Worm (Caenorhabditis elegans) whole organism, L1 larva: Measurements from ENCODE around the gene D1086.19.
A peak's percentile ranks its signal among the peaks of the same experiment; 100 is the strongest.

Experiments used
- C16A3.4 ChIP-seq: fragments of 150-350 bp; optimal IDR thresholded peaks from 2 replicates; lab custom pipeline; 2014; ENCODE audit warnings: missing biosample characterization, missing genetic modification characterization
- F16B12.6 ChIP-seq: fragments of 150-350 bp; optimal IDR thresholded peaks from 2 replicates; lab custom pipeline; 2014; ENCODE audit warnings: missing biosample characterization, missing genetic modification characterization
- Y116A8C.19 ChIP-seq: sonication (generic microtip); optimal IDR thresholded peaks from 2 replicates; lab custom pipeline; 2016; ENCODE audit warnings: missing compliant biosample characterization, missing genetic modification characterization, borderline replicate concordance
- aha-1 ChIP-seq: fragments of 150-350 bp; optimal IDR thresholded peaks from 2 replicates; lab custom pipeline; 2014; ENCODE audit warnings: missing biosample characterization, missing genetic modification characterization
- alr-1 ChIP-seq: fragments of 200-800 bp; sonication (Bioruptor generic); optimal IDR thresholded peaks from 2 replicates; lab custom pipeline; 2018; ENCODE audit warnings: borderline replicate concordance, mild to moderate bottlenecking, missing genetic modification characterization, missing compliant biosample characterization
- aly-2 ChIP-seq: fragments of 150-350 bp; optimal IDR thresholded peaks from 2 replicates; lab custom pipeline; 2014; ENCODE audit warnings: missing biosample characterization, missing genetic modification characterization
- ama-1 ChIP-seq: fragments of 150-350 bp; optimal IDR thresholded peaks from 2 replicates; lab custom pipeline; 2014
- ceh-88 ChIP-seq: fragments of 200-800 bp; sonication (Bioruptor generic); IDR thresholded peaks from 2 replicates; pipeline ENCODE4 v1.3.6; 2022; ENCODE audit warnings: missing genetic modification characterization, missing compliant biosample characterization
- ceh-90 ChIP-seq: sonication (generic microtip); optimal IDR thresholded peaks from 2 replicates; lab custom pipeline; 2016; ENCODE audit warnings: missing genetic modification characterization, missing compliant biosample characterization
- ces-1 ChIP-seq: fragments of 150-350 bp; optimal IDR thresholded peaks from 2 replicates; lab custom pipeline; 2014; ENCODE audit warnings: missing biosample characterization, missing genetic modification reagents, missing genetic modification characterization
- dsc-1 ChIP-seq: sonication (generic microtip); optimal IDR thresholded peaks from 2 replicates; lab custom pipeline; 2016; ENCODE audit warnings: mild to moderate bottlenecking, missing genetic modification characterization, missing compliant biosample characterization
- efl-1 ChIP-seq, 4 experiments: fragments of 150-350 bp; optimal IDR thresholded peaks in 3 of 4; peaks in 1 of 4; 1 replicate in 1 of 4; 2 replicates in 3 of 4; lab custom pipeline; 2014; ENCODE audit warnings: missing biosample characterization in 2 of 4, missing genetic modification characterization in 2 of 4, missing genetic modification reagents in 2 of 4
- efl-3 ChIP-seq: fragments of 200-800 bp; sonication (Bioruptor generic); optimal IDR thresholded peaks from 2 replicates; lab custom pipeline; 2018; ENCODE audit warnings: mild to moderate bottlenecking, missing genetic modification characterization, missing compliant biosample characterization
- egl-27 ChIP-seq, 2 experiments: fragments of 150-350 bp in 1 of 2; sonication (generic microtip); optimal IDR thresholded peaks; 3 replicates each; lab custom pipeline; 2017 to 2018; ENCODE audit warnings: missing biosample characterization in 2 of 2, missing genetic modification characterization in 2 of 2, missing genetic modification reagents in 2 of 2
- elt-2 ChIP-seq: sonication (generic microtip); optimal IDR thresholded peaks from 2 replicates; lab custom pipeline; 2016; ENCODE audit warnings: missing genetic modification characterization, mild to moderate bottlenecking, inconsistent platforms, missing compliant biosample characterization, missing genetic modification reagents
- fkh-10 ChIP-seq: sonication (generic microtip); optimal IDR thresholded peaks from 2 replicates; lab custom pipeline; 2017; ENCODE audit warnings: missing biosample characterization, missing genetic modification reagents, missing genetic modification characterization
- fkh-4 ChIP-seq: sonication (generic microtip); optimal IDR thresholded peaks from 2 replicates; lab custom pipeline; 2016; ENCODE audit warnings: missing compliant biosample characterization, missing genetic modification characterization, borderline replicate concordance
- fkh-8 ChIP-seq: sonication (generic microtip); optimal IDR thresholded peaks from 2 replicates; lab custom pipeline; 2016; ENCODE audit warnings: mild to moderate bottlenecking, missing genetic modification characterization, missing compliant biosample characterization
- grh-1 ChIP-seq: fragments of 200-800 bp; sonication (Bioruptor generic); IDR thresholded peaks from 2 replicates; pipeline ENCODE4 v1.3.6; 2022; ENCODE audit warnings: missing genetic modification reagents, missing genetic modification characterization, missing compliant biosample characterization
- lin-13 ChIP-seq: fragments of 150-350 bp; optimal IDR thresholded peaks from 2 replicates; lab custom pipeline; 2014; ENCODE audit warnings: missing biosample characterization, missing genetic modification reagents, missing genetic modification characterization
- lin-14 ChIP-seq: fragments of 200-800 bp; sonication (Bioruptor generic); optimal IDR thresholded peaks from 2 replicates; lab custom pipeline; 2018; ENCODE audit warnings: mild to moderate bottlenecking, missing genetic modification characterization, moderate library complexity, missing compliant biosample characterization
- lin-35 ChIP-seq, 2 experiments: fragments of 150-350 bp; optimal IDR thresholded peaks; 2 replicates each; lab custom pipeline; 2014; ENCODE audit warnings: missing biosample characterization in 2 of 2, missing genetic modification characterization in 2 of 2, missing genetic modification reagents in 2 of 2
- lin-39 ChIP-seq: fragments of 150-350 bp; optimal IDR thresholded peaks from 2 replicates; lab custom pipeline; 2014; ENCODE audit warnings: missing biosample characterization, missing genetic modification reagents, missing genetic modification characterization
- mab-9 ChIP-seq: fragments of 200-800 bp; sonication (Bioruptor generic); IDR thresholded peaks from 2 replicates; pipeline ENCODE4 v1.3.6; 2022; ENCODE audit warnings: missing genetic modification reagents, missing genetic modification characterization, missing compliant biosample characterization
- mdl-1 ChIP-seq, 2 experiments: fragments of 150-350 bp; optimal IDR thresholded peaks; 2 replicates each; lab custom pipeline; 2014 to 2017; ENCODE audit warnings: missing biosample characterization in 2 of 2, missing genetic modification characterization in 2 of 2, inconsistent platforms in 1 of 2
- mep-1 ChIP-seq: fragments of 150-350 bp; optimal IDR thresholded peaks from 2 replicates; lab custom pipeline; 2014; ENCODE audit warnings: missing biosample characterization, missing genetic modification characterization
- nhr-11 ChIP-seq: fragments of 150-350 bp; optimal IDR thresholded peaks from 2 replicates; lab custom pipeline; 2014; ENCODE audit warnings: missing biosample characterization, missing genetic modification characterization
- nhr-12 ChIP-seq: sonication (generic microtip); optimal IDR thresholded peaks from 2 replicates; lab custom pipeline; 2017; ENCODE audit warnings: missing biosample characterization, missing genetic modification characterization
- nhr-19 ChIP-seq: fragments of 200-800 bp; sonication (Bioruptor generic); conservative IDR thresholded peaks from 2 replicates; pipeline ENCODE4 v1.3.6; 2022; ENCODE audit warnings: missing genetic modification characterization, missing compliant biosample characterization
- nhr-20 ChIP-seq: sonication (generic microtip); optimal IDR thresholded peaks from 2 replicates; lab custom pipeline; 2016; ENCODE audit warnings: mild to moderate bottlenecking, missing genetic modification characterization, missing compliant biosample characterization
- nhr-237 ChIP-seq: fragments of 150-350 bp; optimal IDR thresholded peaks from 2 replicates; lab custom pipeline; 2014; ENCODE audit warnings: missing biosample characterization, missing genetic modification characterization
- nhr-28 ChIP-seq: fragments of 150-350 bp; optimal IDR thresholded peaks from 2 replicates; lab custom pipeline; 2014; ENCODE audit warnings: missing biosample characterization, missing genetic modification characterization
- nhr-71 ChIP-seq: sonication (generic microtip); optimal IDR thresholded peaks from 2 replicates; lab custom pipeline; 2016; ENCODE audit warnings: mild to moderate bottlenecking, missing genetic modification characterization, moderate library complexity, missing compliant biosample characterization
- nhr-85 ChIP-seq: sonication (generic microtip); peaks from one replicate; lab custom pipeline; 2016; ENCODE audit warnings: missing genetic modification characterization, inconsistent platforms, missing compliant biosample characterization
- nhr-90 ChIP-seq: sonication (generic microtip); optimal IDR thresholded peaks from 2 replicates; lab custom pipeline; 2016; ENCODE audit warnings: mild to moderate bottlenecking, missing genetic modification characterization, missing compliant biosample characterization; ENCODE audit not compliant: poor library complexity
- pag-3 ChIP-seq: sonication (generic microtip); optimal IDR thresholded peaks from 2 replicates; lab custom pipeline; 2017; ENCODE audit warnings: missing genetic modification characterization, mild to moderate bottlenecking, missing compliant biosample characterization, antibody characterized with exemption, borderline replicate concordance; ENCODE audit not compliant: insufficient read depth
- sptf-1 ChIP-seq: fragments of 150-350 bp; optimal IDR thresholded peaks from 2 replicates; lab custom pipeline; 2014; ENCODE audit warnings: missing biosample characterization, missing genetic modification characterization
- tlp-1 ChIP-seq: fragments of 150-350 bp; optimal IDR thresholded peaks from 2 replicates; lab custom pipeline; 2014; ENCODE audit warnings: missing biosample characterization, missing genetic modification characterization
- unc-30 ChIP-seq: sonication (generic microtip); optimal IDR thresholded peaks from 2 replicates; lab custom pipeline; 2017; ENCODE audit warnings: missing biosample characterization, missing genetic modification characterization
- unc-86 ChIP-seq: sonication (generic microtip); optimal IDR thresholded peaks from 2 replicates; lab custom pipeline; 2016; ENCODE audit warnings: missing genetic modification characterization, missing compliant biosample characterization
- vab-15 ChIP-seq: sonication (generic microtip); optimal IDR thresholded peaks from 2 replicates; lab custom pipeline; 2017; ENCODE audit warnings: missing genotype, mild to moderate bottlenecking, missing genetic modification characterization, missing compliant biosample characterization
- zag-1 ChIP-seq: fragments of 150-350 bp; optimal IDR thresholded peaks from 2 replicates; lab custom pipeline; 2014; ENCODE audit warnings: missing biosample characterization, missing genetic modification characterization
- zip-4 ChIP-seq: fragments of 200-800 bp; sonication (Bioruptor generic); optimal IDR thresholded peaks from 2 replicates; lab custom pipeline; 2018; ENCODE audit warnings: mild to moderate bottlenecking, missing genetic modification characterization, moderate library complexity, missing compliant biosample characterization
- ztf-4 ChIP-seq: fragments of 150-350 bp; optimal IDR thresholded peaks from 2 replicates; lab custom pipeline; 2014; ENCODE audit warnings: missing biosample characterization, missing genetic modification characterization

D1086.19 gene

DNA sequence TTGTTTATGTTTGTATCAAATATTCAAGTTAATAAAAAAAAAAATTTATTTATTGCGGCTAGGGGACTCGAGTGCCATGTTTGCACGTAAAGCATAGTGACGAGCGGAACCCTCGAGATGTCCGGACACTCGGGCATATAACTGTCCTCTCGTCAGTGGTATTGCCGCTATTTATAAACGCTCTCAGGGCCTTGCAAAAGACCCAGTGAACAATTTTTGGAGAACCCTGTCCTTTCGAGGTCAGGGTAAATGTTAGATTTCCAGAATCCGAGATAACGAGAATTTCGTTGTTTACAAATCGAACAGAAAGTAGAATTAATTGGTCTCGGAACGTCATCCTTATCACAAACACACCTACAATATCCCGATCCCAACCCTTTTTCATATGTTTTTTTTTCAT, 4.3 kb downstream of the D1086.19 start, which contains the start of gene D1086.3 (continued):
- TF ChIP-seq efl-1 (optimal IDR thresholded peaks at IDR 0.05; lab: Kevin White, UChicago) (peak; percentile 17 to 47), efl-1 (GFP tag; optimal IDR thresholded peaks at IDR 0.05 in 1 of 2; lab: Kevin White, UChicago) (peak in 1 of 2 experiments; percentile 92), Y116A8C.19 (tag; lab: Kevin White, UChicago) (no peak), zip-4 (GFP tag; lab: Kevin White, UChicago) (no peak), mab-9 (no peak), F16B12.6 (tag; lab: Kevin White, UChicago) (no peak), nhr-237 (no peak), C16A3.4 (tag; lab: Kevin White, UChicago) (no peak), nhr-71 (peak; percentile 82), nhr-11 (tag; lab: Kevin White, UChicago) (no peak), unc-86 (tag; lab: Kevin White, UChicago) (no peak), egl-27 (tag; optimal IDR thresholded peaks at IDR 0.05; lab: Kevin White, UChicago) (no peak), vab-15 (no peak), pag-3 (tag; lab: Kevin White, UChicago) (no peak), grh-1 (GFP tag; lab: Robert Waterston, UW) (peak; percentile 53; the same call in 1 of the 2 replicates), nhr-28 (tag; lab: Kevin White, UChicago) (no peak), dsc-1 (tag; lab: Kevin White, UChicago) (peak; percentile 47), nhr-19 (GFP tag; lab: Robert Waterston, UW) (peak; percentile 80), efl-3 (no peak), lin-14 (GFP tag; lab: Kevin White, UChicago) (peak; percentile 4), ama-1 (lab: Kevin White, UChicago) (peak; percentile 70), aha-1 (tag; lab: Kevin White, UChicago) (no peak), tlp-1 (tag; lab: Kevin White, UChicago) (no peak), ztf-4 (tag; lab: Kevin White, UChicago) (no peak), aly-2 (tag; lab: Kevin White, UChicago) (peak; percentile 37), ces-1 (GFP tag; lab: Kevin White, UChicago) (no peak), nhr-20 (tag; lab: Kevin White, UChicago) (peak; percentile 51), alr-1 (tag; lab: Kevin White, UChicago) (no peak), ceh-88 (no peak), elt-2 (tag; lab: Kevin White, UChicago) (peak; percentile 55), zag-1 (tag; lab: Kevin White, UChicago) (no peak), ceh-90 (tag; lab: Kevin White, UChicago) (no peak), mep-1 (tag; lab: Kevin White, UChicago) (peak; percentile 4), fkh-4 (no peak), lin-13 (GFP tag; lab: Kevin White, UChicago) (no peak), mdl-1 (tag; optimal IDR thresholded peaks at IDR 0.05; lab: Kevin White, UChicago) (no peak), nhr-85 (tag; lab: Kevin White, UChicago) (peak; percentile 87), unc-30 (tag; lab: Kevin White, UChicago) (no peak), fkh-8 (tag; lab: Kevin White, UChicago) (no peak), nhr-12 (tag; lab: Kevin White, UChicago) (no peak), lin-39 (tag; lab: Kevin White, UChicago) (peak; percentile 75), lin-35 (GFP tag; optimal IDR thresholded peaks at IDR 0.05; lab: Kevin White, UChicago) (no peak), fkh-10 (GFP tag; lab: Kevin White, UChicago) (no peak), sptf-1 (no peak), nhr-90 (tag; lab: Kevin White, UChicago) (peak; percentile 82)
